Worm (Caenorhabditis elegans) whole organism, midembryonic: ENCODE results near the gene srh-118.

Source experiments
- flt-1 ChIP-seq: fragments of 200-800 bp; sonication (Bioruptor generic); IDR thresholded peaks from 2 replicates; pipeline ENCODE4 v1.3.6; 2022; ENCODE audit warnings: missing genetic modification characterization, missing compliant biosample characterization
- klf-2 ChIP-seq: fragments of 200-800 bp; sonication (Bioruptor generic); conservative IDR thresholded peaks from 2 replicates; pipeline ENCODE4 v1.3.6; 2022; ENCODE audit warnings: missing genetic modification reagents, missing genetic modification characterization, missing compliant biosample characterization
- tab-1 ChIP-seq: fragments of 200-800 bp; sonication (Bioruptor generic); IDR thresholded peaks from 2 replicates; pipeline ENCODE4 v1.3.6; 2022; ENCODE audit warnings: missing genetic modification characterization, missing compliant biosample characterization

ce11 chrV:17531410-17531809 is 35.4 kb upstream of the srh-118 start, which contains the start of gene C18D4.4:
- TF ChIP-seq flt-1 (GFP tag; lab: Robert Waterston, UW) (no peak), tab-1 (GFP tag; lab: Robert Waterston, UW) (no peak), klf-2 (GFP tag; lab: Robert Waterston, UW) (no peak)
